Worm (Caenorhabditis elegans): Measurements from ENCODE around the gene ugt-60.

DNA sequence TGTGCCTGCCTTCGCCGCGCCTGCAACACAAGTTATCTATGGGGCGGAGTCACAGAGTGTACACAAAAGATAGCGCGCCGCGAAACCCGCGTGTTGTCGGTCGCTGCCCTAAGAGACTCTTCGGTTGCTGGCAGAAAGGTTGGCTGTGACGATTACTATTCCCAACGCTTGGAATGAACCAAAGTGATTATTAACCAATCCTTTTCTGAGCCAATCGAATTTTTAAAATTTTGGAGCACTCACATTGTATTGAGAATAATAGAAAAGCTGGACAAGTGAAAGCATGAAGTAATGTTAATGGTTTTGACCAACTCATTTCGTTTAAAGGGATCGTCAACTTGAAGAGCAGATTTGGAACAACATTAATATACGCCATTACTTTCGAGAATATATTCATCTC lies 38.4 kb upstream of the ugt-60 start:
- peak; percentile 20 for TF ChIP-seq R02D3.7 (tag; optimal IDR thresholded peaks at IDR 0.05)
- peak; percentile 75 for TF ChIP-seq elt-2 (tag; optimal IDR thresholded peaks at IDR 0.05)
- TF ChIP-seq pha-4 (tag; optimal IDR thresholded peaks at IDR 0.05): peak; percentile 44
- TF ChIP-seq elt-3 (tag; optimal IDR thresholded peaks at IDR 0.05): no peak
- peak; percentile 96 for TF ChIP-seq ama-1 (optimal IDR thresholded peaks at IDR 0.05)
- peak; percentile 34 for TF ChIP-seq nhr-77 (tag; optimal IDR thresholded peaks at IDR 0.05)
- no peak for TF ChIP-seq fkh-10 (GFP tag; optimal IDR thresholded peaks at IDR 0.05)
- no peak for TF ChIP-seq nhr-67 (tag; optimal IDR thresholded peaks at IDR 0.05)
- no peak for TF ChIP-seq unc-62 (GFP tag; optimal IDR thresholded peaks at IDR 0.05)
